Fruit fly (Drosophila melanogaster) whole organism, embryonic: ENCODE data around the gene CG42553.

ENCODE experiments used
- CG1024 ChIP-seq: fragments of 200-800 bp; sonication (Bioruptor generic); IDR thresholded peaks from 2 replicates; pipeline ENCODE4 v1.3.6; 2022; ENCODE audit warnings: missing biosample characterization, missing genetic modification characterization
- CG11723 ChIP-seq: fragments of 200-800 bp; sonication (Bioruptor generic); optimal IDR thresholded peaks from 2 replicates; lab custom pipeline; 2017; ENCODE audit warnings: missing biosample characterization, mild to moderate bottlenecking, missing genetic modification characterization
- CG12391 ChIP-seq: fragments of 200-800 bp; sonication (Bioruptor generic); optimal IDR thresholded peaks from 3 replicates; lab custom pipeline; 2018; ENCODE audit warnings: missing biosample characterization, mild to moderate bottlenecking, missing genetic modification characterization, moderate library complexity
- CG13123 ChIP-seq: fragments of 200-800 bp; sonication (Bioruptor generic); optimal IDR thresholded peaks from 2 replicates; lab custom pipeline; 2016; ENCODE audit warnings: missing biosample characterization, missing genetic modification characterization
- CG13296 ChIP-seq: fragments of 200-800 bp; sonication (Bioruptor generic); optimal IDR thresholded peaks from 3 replicates; lab custom pipeline; 2018; ENCODE audit warnings: missing biosample characterization, mild to moderate bottlenecking, missing genetic modification characterization
- CG1647 ChIP-seq: fragments of 200-800 bp; sonication (Bioruptor generic); optimal IDR thresholded peaks from 3 replicates; lab custom pipeline; 2016; ENCODE audit warnings: missing biosample characterization, missing genetic modification characterization
- CG31388 ChIP-seq: fragments of 200-800 bp; sonication (Bioruptor generic); optimal IDR thresholded peaks from 2 replicates; lab custom pipeline; 2016; ENCODE audit warnings: missing biosample characterization, missing genetic modification characterization
- CG34376 ChIP-seq: fragments of 200-800 bp; sonication (Bioruptor generic); optimal IDR thresholded peaks from 2 replicates; lab custom pipeline; 2018; ENCODE audit warnings: missing biosample characterization, mild to moderate bottlenecking, missing genetic modification characterization
- CG4424 ChIP-seq: fragments of 200-800 bp; sonication (Bioruptor generic); optimal IDR thresholded peaks from 3 replicates; lab custom pipeline; 2016; ENCODE audit warnings: missing biosample characterization, missing genetic modification characterization
- CG5180 ChIP-seq: fragments of 200-800 bp; sonication (Bioruptor generic); optimal IDR thresholded peaks from 3 replicates; lab custom pipeline; 2017; ENCODE audit warnings: missing biosample characterization, missing genetic modification characterization, mild to moderate bottlenecking, moderate library complexity, missing genetic modification reagents
- CG6175 ChIP-seq: fragments of 200-800 bp; sonication (Bioruptor generic); IDR thresholded peaks from 3 replicates; pipeline ENCODE4 v1.3.6; 2022; ENCODE audit warnings: missing biosample characterization, missing genetic modification characterization
- CG7271 ChIP-seq: fragments of 200-800 bp; sonication (Bioruptor generic); optimal IDR thresholded peaks from 2 replicates; lab custom pipeline; 2018; ENCODE audit warnings: missing biosample characterization, mild to moderate bottlenecking, missing genetic modification characterization, moderate library complexity
- CG8290 ChIP-seq, 3 experiments: fragments of 200-800 bp; sonication (Bioruptor generic); optimal IDR thresholded peaks; 2 replicates each; lab custom pipeline; 2016 to 2019; ENCODE audit warnings: missing biosample characterization in 3 of 3, missing genetic modification characterization in 3 of 3, mild to moderate bottlenecking in 2 of 3, moderate library complexity in 1 of 3
- CG8944 ChIP-seq: fragments of 200-800 bp; sonication (Bioruptor generic); optimal IDR thresholded peaks from 3 replicates; lab custom pipeline; 2016; ENCODE audit warnings: missing biosample characterization, missing genetic modification characterization
- CG9609 ChIP-seq: fragments of 200-800 bp; sonication (Bioruptor generic); optimal IDR thresholded peaks from 3 replicates; lab custom pipeline; 2016; ENCODE audit warnings: missing biosample characterization, missing genetic modification characterization
- D19A ChIP-seq: fragments of 200-800 bp; optimal IDR thresholded peaks from 3 replicates; lab custom pipeline; 2019; ENCODE audit warnings: missing biosample characterization, mild to moderate bottlenecking, missing genetic modification characterization, moderate library complexity
- Dref ChIP-seq: fragments of 200-800 bp; sonication (Bioruptor generic); IDR thresholded peaks from 2 replicates; pipeline ENCODE4 v1.3.6; 2022; ENCODE audit warnings: missing biosample characterization, missing genetic modification characterization
- Hand ChIP-seq: fragments of 200-800 bp; sonication (Bioruptor generic); optimal IDR thresholded peaks from 2 replicates; lab custom pipeline; 2017; ENCODE audit warnings: mild to moderate bottlenecking, missing biosample characterization, missing genetic modification reagents, missing genetic modification characterization
- Hr51 ChIP-seq, 2 experiments: fragments of 200-800 bp; sonication (Bioruptor generic); optimal IDR thresholded peaks; 2 replicates in 1 of 2; 3 replicates in 1 of 2; lab custom pipeline; 2016 to 2018; ENCODE audit warnings: missing biosample characterization in 2 of 2, missing genetic modification characterization in 2 of 2, mild to moderate bottlenecking in 1 of 2, moderate library complexity in 1 of 2
- Lim3 ChIP-seq: fragments of 200-800 bp; sonication (Bioruptor generic); IDR thresholded peaks from 2 replicates; pipeline ENCODE4 v1.3.6; 2022; ENCODE audit warnings: missing biosample characterization, missing genetic modification characterization
- NC2α ChIP-seq: fragments of 200-800 bp; sonication (Bioruptor generic); optimal IDR thresholded peaks from 2 replicates; lab custom pipeline; 2016; ENCODE audit warnings: missing biosample characterization, missing genetic modification characterization
- Spps ChIP-seq: fragments of 200-800 bp; sonication (Bioruptor generic); optimal IDR thresholded peaks from 2 replicates; lab custom pipeline; 2018; ENCODE audit warnings: missing biosample characterization, mild to moderate bottlenecking, missing genetic modification characterization
- Trl ChIP-seq, 3 experiments: fragments of >200 bp in 2 of 3; fragments of 200-800 bp in 1 of 3; sonication (Bioruptor generic) in 1 of 3; optimal IDR thresholded peaks; 2 replicates in 1 of 3; 3 replicates in 2 of 3; lab custom pipeline; 2016 to 2017; ENCODE audit warnings: missing biosample characterization in 1 of 3, missing genetic modification characterization in 1 of 3
- abd-A ChIP-seq: fragments of 200-800 bp; sonication (Bioruptor generic); optimal IDR thresholded peaks from 3 replicates; lab custom pipeline; 2019; ENCODE audit warnings: missing biosample characterization, mild to moderate bottlenecking, missing genetic modification characterization, moderate library complexity
- ash1 ChIP-seq: fragments of 200-800 bp; sonication (Bioruptor generic); optimal IDR thresholded peaks from 2 replicates; lab custom pipeline; 2018; ENCODE audit warnings: missing biosample characterization, mild to moderate bottlenecking, missing genetic modification characterization
- ato ChIP-seq: fragments of 200-800 bp; sonication (Bioruptor generic); IDR thresholded peaks from 2 replicates; pipeline ENCODE4 v1.3.6; 2022; ENCODE audit warnings: missing biosample characterization, missing genetic modification characterization; ENCODE audit not compliant: partially characterized antibody
- cato ChIP-seq: fragments of 200-800 bp; sonication (Bioruptor generic); optimal IDR thresholded peaks from 2 replicates; lab custom pipeline; 2016; ENCODE audit warnings: missing biosample characterization, missing genetic modification characterization, borderline replicate concordance
- cg ChIP-seq: fragments of 200-800 bp; sonication (Bioruptor generic); optimal IDR thresholded peaks from 3 replicates; lab custom pipeline; 2019; ENCODE audit warnings: missing biosample characterization, mild to moderate bottlenecking, missing genetic modification characterization, moderate library complexity
- gsb ChIP-seq: fragments of 200-800 bp; sonication (Bioruptor generic); IDR thresholded peaks from 2 replicates; pipeline ENCODE4 v1.3.6; 2022; ENCODE audit warnings: missing biosample characterization, missing genetic modification characterization
- gsb-n ChIP-seq: fragments of 200-800 bp; sonication (Bioruptor generic); optimal IDR thresholded peaks from 3 replicates; lab custom pipeline; 2018; ENCODE audit warnings: missing biosample characterization, mild to moderate bottlenecking, missing genetic modification characterization
- hbn ChIP-seq: fragments of 200-800 bp; sonication (Bioruptor generic); IDR thresholded peaks from 2 replicates; pipeline ENCODE4 v1.3.6; 2022; ENCODE audit warnings: missing biosample characterization, missing genetic modification characterization; ENCODE audit not compliant: partially characterized antibody
- her ChIP-seq: fragments of 200-800 bp; sonication (Bioruptor generic); optimal IDR thresholded peaks from 2 replicates; lab custom pipeline; 2016; ENCODE audit warnings: missing biosample characterization, missing genetic modification characterization
- hkb ChIP-seq, 2 experiments: fragments of 200-800 bp in 1 of 2; fragments of >200 bp in 1 of 2; sonication (Bioruptor generic) in 1 of 2; IDR thresholded peaks in 1 of 2; optimal IDR thresholded peaks in 1 of 2; 2 replicates each; pipeline versions ENCODE4 v1.3.6 to Lab custom; 2017 to 2022; ENCODE audit warnings: missing biosample characterization in 1 of 2, missing genetic modification characterization in 1 of 2
- inv ChIP-seq: fragments of 200-800 bp; sonication (Bioruptor generic); IDR thresholded peaks from 2 replicates; pipeline ENCODE4 v1.3.6; 2022; ENCODE audit warnings: missing biosample characterization, missing genetic modification characterization; ENCODE audit not compliant: partially characterized antibody
- lbe ChIP-seq: fragments of 200-800 bp; sonication (Bioruptor generic); optimal IDR thresholded peaks from 2 replicates; lab custom pipeline; 2016; ENCODE audit warnings: missing biosample characterization, mild to moderate bottlenecking, missing genetic modification characterization
- lilli ChIP-seq: fragments of 200-800 bp; sonication (Bioruptor generic); optimal IDR thresholded peaks from 3 replicates; lab custom pipeline; 2016; ENCODE audit warnings: missing biosample characterization, missing genetic modification characterization
- luna ChIP-seq: fragments of 200-800 bp; sonication (Bioruptor generic); optimal IDR thresholded peaks from 2 replicates; lab custom pipeline; 2016; ENCODE audit warnings: missing biosample characterization, missing genetic modification characterization
- mam ChIP-seq: fragments of 200-800 bp; sonication (Bioruptor generic); optimal IDR thresholded peaks from 3 replicates; lab custom pipeline; 2016; ENCODE audit warnings: missing biosample characterization, missing genetic modification characterization
- mirr ChIP-seq: fragments of 200-800 bp; sonication (Bioruptor generic); optimal IDR thresholded peaks from 3 replicates; lab custom pipeline; 2018; ENCODE audit warnings: missing biosample characterization, mild to moderate bottlenecking, missing genetic modification characterization
- pros ChIP-seq: fragments of 200-800 bp; sonication (Bioruptor generic); optimal IDR thresholded peaks from 3 replicates; lab custom pipeline; 2019; ENCODE audit warnings: missing biosample characterization, mild to moderate bottlenecking, missing genetic modification characterization, moderate library complexity
- pzg ChIP-seq: fragments of 200-800 bp; sonication (Bioruptor generic); optimal IDR thresholded peaks from 3 replicates; lab custom pipeline; 2018; ENCODE audit warnings: missing biosample characterization, mild to moderate bottlenecking, missing genetic modification characterization, moderate library complexity
- salm ChIP-seq: fragments of 200-800 bp; sonication (Bioruptor generic); optimal IDR thresholded peaks from 2 replicates; lab custom pipeline; 2018; ENCODE audit warnings: missing biosample characterization, mild to moderate bottlenecking, missing genetic modification characterization
- sens ChIP-seq: fragments of 200-800 bp; sonication (Bioruptor generic); peaks from one replicate; lab custom pipeline; 2016; ENCODE audit warnings: missing biosample characterization, missing genetic modification characterization
- slbo ChIP-seq: fragments of 200-800 bp; sonication (Bioruptor generic); IDR thresholded peaks from 2 replicates; pipeline ENCODE4 v1.3.6; 2022; ENCODE audit warnings: missing biosample characterization, missing genetic modification characterization
- slou ChIP-seq: fragments of 200-800 bp; sonication (Bioruptor generic); optimal IDR thresholded peaks from 3 replicates; lab custom pipeline; 2016; ENCODE audit warnings: missing biosample characterization, missing genetic modification characterization
- usp ChIP-seq: fragments of >200 bp; optimal IDR thresholded peaks from 2 replicates; lab custom pipeline; 2017; ENCODE audit warnings: missing biosample characterization, missing genetic modification characterization
- vfl ChIP-seq: fragments of 200-800 bp; sonication (Bioruptor generic); optimal IDR thresholded peaks from 2 replicates; lab custom pipeline; 2016; ENCODE audit warnings: missing biosample characterization, missing genetic modification characterization
- zen ChIP-seq: fragments of 200-800 bp; sonication (Bioruptor generic); optimal IDR thresholded peaks from 3 replicates; lab custom pipeline; 2018; ENCODE audit warnings: missing biosample characterization, mild to moderate bottlenecking, missing genetic modification characterization, moderate library complexity

Gene CG42553

DNA sequence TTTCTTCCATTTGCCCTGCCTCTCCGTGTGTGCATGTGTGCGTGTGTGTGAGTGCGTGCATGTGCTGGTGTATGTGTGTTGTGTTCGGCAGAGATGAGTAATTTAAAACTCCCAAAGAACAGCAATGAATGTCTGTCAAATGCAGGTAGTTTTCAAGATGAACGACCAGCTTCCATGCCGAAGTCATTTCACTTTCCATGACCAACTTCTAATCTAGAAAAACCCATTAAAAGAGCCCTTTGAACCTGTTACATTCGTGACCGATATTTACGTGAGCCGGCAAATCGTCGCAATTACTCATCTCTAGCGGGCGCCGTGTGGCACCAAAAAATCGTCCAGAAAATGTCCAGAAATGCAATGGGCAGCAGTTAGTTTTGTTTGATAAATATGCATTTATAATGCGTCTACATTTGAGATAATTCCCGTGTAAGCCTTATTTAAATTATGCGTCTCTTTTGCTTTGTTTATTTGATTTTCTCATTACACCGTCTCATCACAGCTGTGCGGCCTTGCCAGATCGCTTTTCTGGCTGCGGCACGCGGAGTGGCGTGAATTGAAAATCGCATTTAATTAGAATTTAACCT, 38.6 kb downstream of the CG42553 start (continued):
- no peak for TF ChIP-seq CG34376 (GFP tag; lab: Kevin White, UChicago)
- TF ChIP-seq cato (GFP tag; lab: Kevin White, UChicago): peak; percentile 11
- no peak for TF ChIP-seq vfl (GFP tag; lab: Kevin White, UChicago)
- TF ChIP-seq zen (tag; lab: Kevin White, UChicago): peak; percentile 33
- TF ChIP-seq ato: no peak; the same call in 1 of the 2 replicates
- TF ChIP-seq gsb-n (tag; lab: Kevin White, UChicago): peak; percentile 10
- no peak for TF ChIP-seq pros (GFP tag; lab: Kevin White, UChicago)
- TF ChIP-seq CG13296 (GFP tag; lab: Kevin White, UChicago): no peak
- TF ChIP-seq D19A (tag; lab: Kevin White, UChicago): no peak
- peak; percentile 61 for TF ChIP-seq slbo (GFP tag; lab: Robert Waterston, UW)
- TF ChIP-seq luna (GFP tag; lab: Kevin White, UChicago): peak; percentile 63
- no peak for TF ChIP-seq CG31388
- TF ChIP-seq Dref (GFP tag; lab: Robert Waterston, UW): peak; percentile 36; the same call in 1 of the 2 replicates
- peak; percentile 50 for TF ChIP-seq CG9609 (GFP tag; lab: Kevin White, UChicago)
- peak; percentile 86 for TF ChIP-seq her
- TF ChIP-seq lilli: peak; percentile 66
- TF ChIP-seq sens (GFP tag; lab: Kevin White, UChicago): peak; percentile 79
- peak; percentile 80 for TF ChIP-seq inv (GFP tag; lab: Robert Waterston, UW)
- TF ChIP-seq CG7271 (tag; lab: Kevin White, UChicago): no peak
- TF ChIP-seq CG11723 (GFP tag; lab: Kevin White, UChicago): no peak
- TF ChIP-seq lbe (GFP tag; lab: Kevin White, UChicago): no peak
- peak; percentile 62 for TF ChIP-seq mam
- TF ChIP-seq ash1: no peak
- TF ChIP-seq CG1024 (GFP tag; lab: Robert Waterston, UW): no peak
- no peak for TF ChIP-seq Hand (GFP tag; lab: Kevin White, UChicago)
- TF ChIP-seq CG13123 (GFP tag; lab: Kevin White, UChicago): no peak
- peak; percentile 17 for TF ChIP-seq CG8290 (GFP tag; optimal IDR thresholded peaks at IDR 0.05; lab: Kevin White, UChicago)
- peak in 1 of 2 experiments; percentile 21 for TF ChIP-seq CG8290 (tag; optimal IDR thresholded peaks at IDR 0.05; lab: Kevin White, UChicago)
- TF ChIP-seq CG5180 (GFP tag; lab: Kevin White, UChicago): no peak
- TF ChIP-seq abd-A (tag; lab: Kevin White, UChicago): no peak
- TF ChIP-seq Spps (tag; lab: Kevin White, UChicago): no peak
- TF ChIP-seq CG8944 (GFP tag; lab: Kevin White, UChicago): peak; percentile 59
- no peak for TF ChIP-seq usp (GFP tag; lab: Kevin White, UChicago)
- TF ChIP-seq pzg (GFP tag; lab: Kevin White, UChicago): peak; percentile 30
- peak; percentile 73 for TF ChIP-seq hkb (optimal IDR thresholded peaks at IDR 0.05; lab: Kevin White, UChicago)
- TF ChIP-seq hkb (GFP tag; IDR thresholded peaks at IDR 0.05; lab: Robert Waterston, UW): no peak
- peak in 1 of 2 experiments; percentile 29 for TF ChIP-seq Trl (optimal IDR thresholded peaks at IDR 0.05; lab: Kevin White, UChicago)
- TF ChIP-seq Trl (GFP tag; optimal IDR thresholded peaks at IDR 0.05; lab: Kevin White, UChicago): peak; percentile 46
- peak; percentile 9 for TF ChIP-seq CG4424 (GFP tag; lab: Kevin White, UChicago)
- TF ChIP-seq CG12391: peak; percentile 11
- TF ChIP-seq NC2α: no peak
- TF ChIP-seq slou (GFP tag; lab: Kevin White, UChicago): no peak
- TF ChIP-seq salm (tag; lab: Kevin White, UChicago): no peak
- TF ChIP-seq Lim3 (GFP tag; lab: Robert Waterston, UW): no peak
- TF ChIP-seq mirr (GFP tag; lab: Kevin White, UChicago): no peak
- TF ChIP-seq cg (GFP tag; lab: Kevin White, UChicago): peak; percentile 91
- no peak for TF ChIP-seq CG1647 (GFP tag; lab: Kevin White, UChicago)
- peak; percentile 74 for TF ChIP-seq hbn
- TF ChIP-seq Hr51 (GFP tag; optimal IDR thresholded peaks at IDR 0.05; lab: Kevin White, UChicago): peak in 1 of 2 experiments; percentile 37
- TF ChIP-seq gsb (GFP tag; lab: Robert Waterston, UW): no peak
- TF ChIP-seq CG6175 (GFP tag; lab: Robert Waterston, UW): 0 out of 3 replicates have a peak, but pooled peaks have one; percentile 45
